Fruit fly (Drosophila melanogaster): Measurements from ENCODE around the gene Klp68D.

Klp68D gene

dm6 chr3L:11821723-11822445 is 26.5 kb downstream of the Klp68D start, which contains the start of the genes CG11597 and CG5946:
Gene CG11597, minus strand, starts transcription at chr3L:11822275.
Gene CG5946, minus strand, starts transcription at chr3L:11822275.
- TF ChIP-seq dsf (GFP tag; optimal IDR thresholded peaks at IDR 0.05; ENCODE audit: borderline replicate concordance): no peak
- no peak for TF ChIP-seq psq (GFP tag; optimal IDR thresholded peaks at IDR 0.05)
- TF ChIP-seq rgr (GFP tag; optimal IDR thresholded peaks at IDR 0.05): no peak
- peak; percentile 40 for TF ChIP-seq woc (GFP tag; optimal IDR thresholded peaks at IDR 0.05)
- TF ChIP-seq OdsH (GFP tag; optimal IDR thresholded peaks at IDR 0.05): no peak
- TF ChIP-seq CrebA (GFP tag; optimal IDR thresholded peaks at IDR 0.05; ENCODE audit: borderline replicate concordance): no peak
- no peak for TF ChIP-seq fru (GFP tag; optimal IDR thresholded peaks at IDR 0.05)
- TF ChIP-seq Jra (GFP tag; optimal IDR thresholded peaks at IDR 0.05): no peak
- TF ChIP-seq Myc (optimal IDR thresholded peaks at IDR 0.05): no peak
- TF ChIP-seq Mio (GFP tag; optimal IDR thresholded peaks at IDR 0.05): no peak
- peak; percentile 13 for TF ChIP-seq Hnf4 (GFP tag; optimal IDR thresholded peaks at IDR 0.05)
- TF ChIP-seq ey (GFP tag; optimal IDR thresholded peaks at IDR 0.05): no peak
- no peak for TF ChIP-seq br (GFP tag; optimal IDR thresholded peaks at IDR 0.05)
- TF ChIP-seq tai (GFP tag; optimal IDR thresholded peaks at IDR 0.05): no peak
- no peak for TF ChIP-seq foxo (GFP tag; optimal IDR thresholded peaks at IDR 0.05)
- peak; percentile 48 to 73 for TF ChIP-seq dl (GFP tag; optimal IDR thresholded peaks at IDR 0.05; ENCODE audit: insufficient read depth in 1 of 2, partially characterized antibody in 2 of 2)
- no peak for TF ChIP-seq brk (GFP tag; optimal IDR thresholded peaks at IDR 0.05)
- TF ChIP-seq usp (GFP tag; optimal IDR thresholded peaks at IDR 0.05): no peak
- no peak for TF ChIP-seq CG32264 (GFP tag; optimal IDR thresholded peaks at IDR 0.05)
- no peak for TF ChIP-seq N (GFP tag; optimal IDR thresholded peaks at IDR 0.05)
- TF ChIP-seq Hr83 (GFP tag; optimal IDR thresholded peaks at IDR 0.05; ENCODE audit: poor library complexity, severe bottlenecking): no peak
- no peak for TF ChIP-seq Sp1 (GFP tag; optimal IDR thresholded peaks at IDR 0.05)
- TF ChIP-seq Rel (GFP tag; optimal IDR thresholded peaks at IDR 0.05): no peak
- no peak for TF ChIP-seq Rel (tag; optimal IDR thresholded peaks at IDR 0.05)
- TF ChIP-seq h (GFP tag; optimal IDR thresholded peaks at IDR 0.05): no peak
- no peak for TF ChIP-seq lola (GFP tag; optimal IDR thresholded peaks at IDR 0.05)
- peak; percentile 54 for TF ChIP-seq Dif (GFP tag; optimal IDR thresholded peaks at IDR 0.05; ENCODE audit: partially characterized antibody)
- TF ChIP-seq sv (GFP tag; optimal IDR thresholded peaks at IDR 0.05): no peak
- TF ChIP-seq jim (GFP tag; optimal IDR thresholded peaks at IDR 0.05): no peak

dm6 chr3L:11822446-11823334 is 27.3 kb downstream of the Klp68D start, which contains the start of gene RpL10Ab:
Gene RpL10Ab, plus strand, starts transcription at chr3L:11822851.
- TF ChIP-seq Abd-B (GFP tag; optimal IDR thresholded peaks at IDR 0.05) (no peak), lola (GFP tag; optimal IDR thresholded peaks at IDR 0.05) (no peak), br (GFP tag; optimal IDR thresholded peaks at IDR 0.05) (peak; percentile 54), Hr78 (GFP tag; optimal IDR thresholded peaks at IDR 0.05) (no peak), CG9705 (GFP tag; optimal IDR thresholded peaks at IDR 0.05) (peak; percentile 53), CG32264 (GFP tag; optimal IDR thresholded peaks at IDR 0.05) (no peak), Hnf4 (GFP tag; optimal IDR thresholded peaks at IDR 0.05) (peak; percentile 71), dl (GFP tag; optimal IDR thresholded peaks at IDR 0.05; ENCODE audit: insufficient read depth in 1 of 2, partially characterized antibody in 2 of 2) (no peak), usp (GFP tag; optimal IDR thresholded peaks at IDR 0.05) (no peak), CrebA (GFP tag; optimal IDR thresholded peaks at IDR 0.05; ENCODE audit: borderline replicate concordance) (no peak), OdsH (GFP tag; optimal IDR thresholded peaks at IDR 0.05) (peak; percentile 5), HLH106 (tag; optimal IDR thresholded peaks at IDR 0.05) (peak; percentile 47), Dfd (GFP tag; optimal IDR thresholded peaks at IDR 0.05) (no peak), h (GFP tag; optimal IDR thresholded peaks at IDR 0.05) (peak; percentile 67), ey (GFP tag; optimal IDR thresholded peaks at IDR 0.05) (no peak), Rel (GFP tag; optimal IDR thresholded peaks at IDR 0.05) (no peak), Rel (tag; optimal IDR thresholded peaks at IDR 0.05) (peak; percentile 16), rgr (GFP tag; optimal IDR thresholded peaks at IDR 0.05) (peak; percentile 73), woc (GFP tag; optimal IDR thresholded peaks at IDR 0.05) (no peak), Sp1 (GFP tag; optimal IDR thresholded peaks at IDR 0.05) (peak; percentile 60), Mio (GFP tag; optimal IDR thresholded peaks at IDR 0.05) (no peak), tai (GFP tag; optimal IDR thresholded peaks at IDR 0.05) (no peak), Hr83 (GFP tag; optimal IDR thresholded peaks at IDR 0.05; ENCODE audit: poor library complexity, severe bottlenecking) (peak; percentile 96), Jra (GFP tag; optimal IDR thresholded peaks at IDR 0.05) (peak; percentile 45), sage (GFP tag; optimal IDR thresholded peaks at IDR 0.05) (peak; percentile 24), GATAd (GFP tag; optimal IDR thresholded peaks at IDR 0.05) (no peak), dmrt93B (GFP tag; optimal IDR thresholded peaks at IDR 0.05) (peak; percentile 62), psq (GFP tag; optimal IDR thresholded peaks at IDR 0.05) (peak; percentile 45), N (GFP tag; optimal IDR thresholded peaks at IDR 0.05) (no peak), foxo (GFP tag; optimal IDR thresholded peaks at IDR 0.05) (peak in 1 of 2 experiments; percentile 70), dsf (GFP tag; optimal IDR thresholded peaks at IDR 0.05; ENCODE audit: borderline replicate concordance) (peak; percentile 18), pan (optimal IDR thresholded peaks at IDR 0.05) (no peak), brk (GFP tag; optimal IDR thresholded peaks at IDR 0.05) (no peak), sv (GFP tag; optimal IDR thresholded peaks at IDR 0.05) (peak; percentile 5), Vsx2 (GFP tag; optimal IDR thresholded peaks at IDR 0.05; ENCODE audit: partially characterized antibody) (no peak), Myc (optimal IDR thresholded peaks at IDR 0.05) (peak; percentile 65), Dif (GFP tag; optimal IDR thresholded peaks at IDR 0.05; ENCODE audit: partially characterized antibody) (no peak), jim (GFP tag; optimal IDR thresholded peaks at IDR 0.05) (no peak), fru (GFP tag; optimal IDR thresholded peaks at IDR 0.05) (no peak)
